Fruit fly (Drosophila melanogaster): ENCODE measurements around the gene CG15443.
A peak's percentile ranks its signal among the peaks of the same experiment; 100 is the strongest.

CG15443 gene

dm6 chr2L:4417982-4418381, 45.3 kb downstream of the CG15443 start (continued):
- TF ChIP-seq Ravus (GFP tag; IDR thresholded peaks at IDR 0.05) (no peak), CG13123 (GFP tag; optimal IDR thresholded peaks at IDR 0.05) (no peak), ham (GFP tag; IDR thresholded peaks at IDR 0.05) (no peak), Camta (GFP tag; optimal IDR thresholded peaks at IDR 0.05) (no peak), CG3847 (GFP tag; IDR thresholded peaks at IDR 0.05) (no peak), inv (GFP tag; IDR thresholded peaks at IDR 0.05; ENCODE audit: partially characterized antibody) (no peak), NK7.1 (GFP tag; optimal IDR thresholded peaks at IDR 0.05) (no peak), so (GFP tag; IDR thresholded peaks at IDR 0.05) (no peak), jing (GFP tag; optimal IDR thresholded peaks at IDR 0.05) (no peak), nau (GFP tag; optimal IDR thresholded peaks at IDR 0.05) (no peak), CG17328 (GFP tag; IDR thresholded peaks at IDR 0.05) (0 out of 2 replicates have a peak, but pooled peaks have one; percentile 12), dan (GFP tag; IDR thresholded peaks at IDR 0.05) (no peak), jumu (GFP tag; optimal IDR thresholded peaks at IDR 0.05) (no peak), Dref (GFP tag; IDR thresholded peaks at IDR 0.05) (no peak; the same call in 1 of the 2 replicates), wdn (GFP tag; IDR thresholded peaks at IDR 0.05) (no peak), tio (GFP tag; optimal IDR thresholded peaks at IDR 0.05) (no peak), fru (optimal IDR thresholded peaks at IDR 0.05) (no peak), CG10654 (GFP tag; optimal IDR thresholded peaks at IDR 0.05) (no peak), Poxn (GFP tag; IDR thresholded peaks at IDR 0.05) (no peak), nerfin-1 (tag; optimal IDR thresholded peaks at IDR 0.05) (no peak), prd (optimal IDR thresholded peaks at IDR 0.05) (no peak), prd (GFP tag; IDR thresholded peaks at IDR 0.05) (no peak), CG4854 (GFP tag; optimal IDR thresholded peaks at IDR 0.05) (no peak), pfk (GFP tag; optimal IDR thresholded peaks at IDR 0.05) (no peak), CG13624 (GFP tag; optimal IDR thresholded peaks at IDR 0.05) (no peak), CG4617 (GFP tag; optimal IDR thresholded peaks at IDR 0.05; ENCODE audit: borderline replicate concordance) (no peak), CG13287 (GFP tag; IDR thresholded peaks at IDR 0.05; ENCODE audit: partially characterized antibody) (no peak), rib (GFP tag; IDR thresholded peaks at IDR 0.05) (no peak), Jarid2 (GFP tag; optimal IDR thresholded peaks at IDR 0.05) (no peak), CG6683 (GFP tag; optimal IDR thresholded peaks at IDR 0.05) (no peak), CG17612 (GFP tag; IDR thresholded peaks at IDR 0.05) (peak; percentile 65; the same call in 1 of the 2 replicates), CkIIα-i1 (GFP tag; IDR thresholded peaks at IDR 0.05) (no peak), CG1233 (GFP tag; optimal IDR thresholded peaks at IDR 0.05) (no peak), ERR (GFP tag; optimal IDR thresholded peaks at IDR 0.05) (no peak), chinmo (GFP tag; IDR thresholded peaks at IDR 0.05; ENCODE audit: partially characterized antibody) (0 out of 4 replicates have a peak, but pooled peaks have one; percentile 49), CG12236 (GFP tag; optimal IDR thresholded peaks at IDR 0.05) (no peak), CG33557 (GFP tag; optimal IDR thresholded peaks at IDR 0.05) (no peak), CG12155 (GFP tag; optimal IDR thresholded peaks at IDR 0.05) (no peak), wor (GFP tag; IDR thresholded peaks at IDR 0.05) (no peak), Hmx (GFP tag; optimal IDR thresholded peaks at IDR 0.05) (no peak), NfI (GFP tag; optimal IDR thresholded peaks at IDR 0.05) (no peak), Bdp1 (GFP tag; optimal IDR thresholded peaks at IDR 0.05) (no peak), fd96Cb (tag; optimal IDR thresholded peaks at IDR 0.05) (no peak), hbn (GFP tag; IDR thresholded peaks at IDR 0.05; ENCODE audit: partially characterized antibody) (no peak), CG7271 (tag; optimal IDR thresholded peaks at IDR 0.05) (no peak), luna (GFP tag; optimal IDR thresholded peaks at IDR 0.05) (no peak), Spps (tag; optimal IDR thresholded peaks at IDR 0.05) (no peak), CG11398 (GFP tag; optimal IDR thresholded peaks at IDR 0.05) (no peak), CG17359 (tag; optimal IDR thresholded peaks at IDR 0.05) (no peak), CG17912 (GFP tag; optimal IDR thresholded peaks at IDR 0.05) (no peak), CG2129 (GFP tag; IDR thresholded peaks at IDR 0.05; ENCODE audit: partially characterized antibody) (no peak), CG3995 (GFP tag; optimal IDR thresholded peaks at IDR 0.05) (no peak)

Data from whole organism, embryonic.